Worm (Caenorhabditis elegans) whole organism, L2 larva: ENCODE measurements around the gene T28A11.20.

Experiments used
- F13H6.1 ChIP-seq: sonication (generic microtip); optimal IDR thresholded peaks from 2 replicates; lab custom pipeline; 2016; ENCODE audit warnings: missing genetic modification characterization, missing compliant biosample characterization
- R02D3.7 ChIP-seq: fragments of 150-350 bp; optimal IDR thresholded peaks from 2 replicates; lab custom pipeline; 2014; ENCODE audit warnings: missing biosample characterization, missing genetic modification characterization
- Y55F3AM.14 ChIP-seq: fragments of 200-800 bp; sonication (Bioruptor generic); optimal IDR thresholded peaks from 2 replicates; lab custom pipeline; 2018; ENCODE audit warnings: mild to moderate bottlenecking, missing genetic modification characterization, missing compliant biosample characterization
- ZK546.5 ChIP-seq: sonication (generic microtip); optimal IDR thresholded peaks from 2 replicates; lab custom pipeline; 2017; ENCODE audit warnings: missing biosample characterization, missing genetic modification characterization
- alr-1 ChIP-seq: fragments of 150-350 bp; optimal IDR thresholded peaks from 2 replicates; lab custom pipeline; 2014; ENCODE audit warnings: missing biosample characterization, missing genetic modification characterization
- aly-2 ChIP-seq: fragments of 150-350 bp; optimal IDR thresholded peaks from 2 replicates; lab custom pipeline; 2014; ENCODE audit warnings: missing biosample characterization, missing genetic modification characterization
- ama-1 ChIP-seq: fragments of 150-350 bp; optimal IDR thresholded peaks from 2 replicates; lab custom pipeline; 2018; ENCODE audit warnings: inconsistent platforms
- blmp-1 ChIP-seq: sonication (generic microtip); optimal IDR thresholded peaks from 2 replicates; lab custom pipeline; 2017; ENCODE audit warnings: missing genetic modification characterization, mild to moderate bottlenecking, missing compliant biosample characterization, antibody characterized with exemption, moderate library complexity; ENCODE audit not compliant: insufficient read depth
- ceh-16 ChIP-seq: fragments of 150-350 bp; optimal IDR thresholded peaks from 2 replicates; lab custom pipeline; 2014; ENCODE audit warnings: missing biosample characterization, missing genetic modification characterization
- ceh-82 ChIP-seq: fragments of 150-350 bp; optimal IDR thresholded peaks from 2 replicates; lab custom pipeline; 2014; ENCODE audit warnings: missing biosample characterization, missing genetic modification characterization
- crh-2 ChIP-seq: sonication (generic microtip); optimal IDR thresholded peaks from 2 replicates; lab custom pipeline; 2017; ENCODE audit warnings: missing biosample characterization, missing genetic modification characterization
- egl-27 ChIP-seq: sonication (generic microtip); optimal IDR thresholded peaks from 3 replicates; lab custom pipeline; 2017; ENCODE audit warnings: missing biosample characterization, missing genetic modification reagents, missing genetic modification characterization
- elt-1 ChIP-seq: fragments of 150-350 bp; optimal IDR thresholded peaks from 2 replicates; lab custom pipeline; 2014; ENCODE audit warnings: missing biosample characterization, missing genetic modification characterization
- elt-3 ChIP-seq: sonication (generic microtip); optimal IDR thresholded peaks from 2 replicates; lab custom pipeline; 2017; ENCODE audit warnings: missing biosample characterization, missing genetic modification characterization
- gmeb-1 ChIP-seq: fragments of 150-350 bp; optimal IDR thresholded peaks from 2 replicates; lab custom pipeline; 2014; ENCODE audit warnings: missing biosample characterization, missing genetic modification characterization
- lin-11 ChIP-seq: fragments of 150-350 bp; sonication (generic microtip); optimal IDR thresholded peaks from 2 replicates; lab custom pipeline; 2014; ENCODE audit warnings: missing biosample characterization, missing genetic modification characterization, inconsistent platforms, mixed read lengths
- lin-13 ChIP-seq: fragments of 150-350 bp; optimal IDR thresholded peaks from 2 replicates; lab custom pipeline; 2014; ENCODE audit warnings: missing biosample characterization, missing genetic modification reagents, missing genetic modification characterization
- mab-5 ChIP-seq: fragments of 150-350 bp; optimal IDR thresholded peaks from 2 replicates; lab custom pipeline; 2014; ENCODE audit warnings: missing biosample characterization, missing genetic modification characterization
- mbf-1 ChIP-seq: sonication (generic microtip); optimal IDR thresholded peaks from 2 replicates; lab custom pipeline; 2017; ENCODE audit warnings: missing biosample characterization, missing genetic modification characterization
- mdl-1 ChIP-seq, 2 experiments: fragments of 150-350 bp in 1 of 2; sonication (generic microtip) in 1 of 2; optimal IDR thresholded peaks; 2 replicates each; lab custom pipeline; 2017; ENCODE audit warnings: missing biosample characterization in 2 of 2, missing genetic modification characterization in 2 of 2
- nhr-10 ChIP-seq: sonication (generic microtip); optimal IDR thresholded peaks from 2 replicates; lab custom pipeline; 2017; ENCODE audit warnings: missing biosample characterization, missing genetic modification characterization
- nhr-11 ChIP-seq: fragments of 150-350 bp; optimal IDR thresholded peaks from 2 replicates; lab custom pipeline; 2014; ENCODE audit warnings: missing biosample characterization, missing genetic modification characterization
- nhr-12 ChIP-seq: fragments of 150-350 bp; optimal IDR thresholded peaks from 2 replicates; lab custom pipeline; 2014; ENCODE audit warnings: missing biosample characterization, missing genetic modification characterization
- nhr-129 ChIP-seq: fragments of 150-350 bp; optimal IDR thresholded peaks from 2 replicates; lab custom pipeline; 2014; ENCODE audit warnings: missing biosample characterization, missing genetic modification characterization
- nhr-21 ChIP-seq: fragments of 150-350 bp; optimal IDR thresholded peaks from 2 replicates; lab custom pipeline; 2014; ENCODE audit warnings: missing biosample characterization, missing genetic modification characterization
- nhr-23 ChIP-seq: fragments of 150-350 bp; optimal IDR thresholded peaks from 2 replicates; lab custom pipeline; 2014; ENCODE audit warnings: missing biosample characterization, missing genetic modification reagents, missing genetic modification characterization
- nhr-25 ChIP-seq: fragments of 150-350 bp; sonication (generic microtip); optimal IDR thresholded peaks from 3 replicates; lab custom pipeline; 2014; ENCODE audit warnings: missing biosample characterization, missing genetic modification characterization
- nhr-6 ChIP-seq: fragments of 150-350 bp; optimal IDR thresholded peaks from 2 replicates; lab custom pipeline; 2014; ENCODE audit warnings: missing biosample characterization, missing genetic modification characterization
- nhr-77 ChIP-seq: fragments of 150-350 bp; optimal IDR thresholded peaks from 2 replicates; lab custom pipeline; 2014; ENCODE audit warnings: missing biosample characterization, missing genetic modification characterization
- peb-1 ChIP-seq: fragments of 150-350 bp; optimal IDR thresholded peaks from 2 replicates; lab custom pipeline; 2014; ENCODE audit warnings: missing biosample characterization, missing genetic modification characterization
- sem-4 ChIP-seq: fragments of 150-350 bp; optimal IDR thresholded peaks from 2 replicates; lab custom pipeline; 2014; ENCODE audit warnings: missing biosample characterization, missing genetic modification reagents, missing genetic modification characterization
- skn-1 ChIP-seq: sonication (generic microtip); optimal IDR thresholded peaks from 2 replicates; lab custom pipeline; 2017; ENCODE audit warnings: missing biosample characterization, missing genetic modification characterization
- sma-3 ChIP-seq: sonication (generic microtip); optimal IDR thresholded peaks from 2 replicates; lab custom pipeline; 2016; ENCODE audit warnings: missing genetic modification reagents, missing genetic modification characterization, missing compliant biosample characterization
- sma-9 ChIP-seq, 2 experiments: fragments of 150-350 bp in 1 of 2; sonication (generic microtip) in 1 of 2; optimal IDR thresholded peaks; 2 replicates each; lab custom pipeline; 2014 to 2016; ENCODE audit warnings: missing genetic modification characterization in 2 of 2, mild to moderate bottlenecking in 1 of 2, missing biosample characterization in 1 of 2, missing compliant biosample characterization in 1 of 2, missing genetic modification reagents in 1 of 2, moderate library complexity in 1 of 2
- unc-55 ChIP-seq: fragments of 150-350 bp; sonication (generic microtip); optimal IDR thresholded peaks from 3 replicates; lab custom pipeline; 2014; ENCODE audit warnings: missing biosample characterization, missing genetic modification reagents, missing genetic modification characterization
- zag-1 ChIP-seq: fragments of 150-350 bp; optimal IDR thresholded peaks from 2 replicates; lab custom pipeline; 2014; ENCODE audit warnings: missing biosample characterization, missing genetic modification characterization
- ztf-1 ChIP-seq: fragments of 200-800 bp; sonication (Bioruptor generic); conservative IDR thresholded peaks from 2 replicates; pipeline ENCODE4 v1.3.6; 2022; ENCODE audit warnings: missing genetic modification characterization, missing compliant biosample characterization
- ztf-11 ChIP-seq: sonication (generic microtip); optimal IDR thresholded peaks from 2 replicates; lab custom pipeline; 2017; ENCODE audit warnings: missing biosample characterization, missing genetic modification characterization
- ztf-4 ChIP-seq: fragments of 150-350 bp; optimal IDR thresholded peaks from 2 replicates; lab custom pipeline; 2014; ENCODE audit warnings: missing biosample characterization, missing genetic modification characterization

T28A11.20 gene

DNA sequence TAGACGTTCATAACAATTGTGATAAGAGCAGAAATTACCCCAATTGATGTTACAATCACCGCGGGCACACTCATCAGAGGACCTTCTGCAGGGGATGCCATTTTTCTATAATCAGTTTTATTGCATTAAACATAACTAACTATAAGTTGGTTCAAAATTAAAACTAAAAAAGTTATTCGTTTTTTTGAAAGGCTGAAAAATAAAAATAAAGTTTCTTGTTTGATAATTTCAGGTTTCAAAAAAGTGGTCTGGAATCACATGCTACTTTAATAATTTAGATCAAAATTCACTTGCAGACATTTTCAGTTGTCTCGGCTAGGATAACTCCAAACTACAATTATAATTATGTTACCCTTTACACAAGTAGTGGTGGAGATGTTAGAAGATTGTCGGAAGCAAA lies 28.8 kb upstream of the T28A11.20 start, which contains the start of gene srbc-1:
Gene srbc-1 (minus strand): TSS at position 101 of the 400 bp plus-strand sequence.
- no peak for TF ChIP-seq peb-1
- TF ChIP-seq ztf-4 (tag; lab: Kevin White, UChicago), result no peak
- no peak for TF ChIP-seq elt-1
- no peak for TF ChIP-seq crh-2 (tag; lab: Kevin White, UChicago)
- TF ChIP-seq elt-3 (tag; lab: Kevin White, UChicago), result no peak
- TF ChIP-seq ZK546.5, result no peak
- TF ChIP-seq mab-5 (tag; lab: Kevin White, UChicago), result no peak
- no peak for TF ChIP-seq aly-2 (tag; lab: Kevin White, UChicago)
- no peak for TF ChIP-seq mbf-1 (tag; lab: Kevin White, UChicago)
- no peak for TF ChIP-seq gmeb-1 (tag; lab: Kevin White, UChicago)

DNA sequence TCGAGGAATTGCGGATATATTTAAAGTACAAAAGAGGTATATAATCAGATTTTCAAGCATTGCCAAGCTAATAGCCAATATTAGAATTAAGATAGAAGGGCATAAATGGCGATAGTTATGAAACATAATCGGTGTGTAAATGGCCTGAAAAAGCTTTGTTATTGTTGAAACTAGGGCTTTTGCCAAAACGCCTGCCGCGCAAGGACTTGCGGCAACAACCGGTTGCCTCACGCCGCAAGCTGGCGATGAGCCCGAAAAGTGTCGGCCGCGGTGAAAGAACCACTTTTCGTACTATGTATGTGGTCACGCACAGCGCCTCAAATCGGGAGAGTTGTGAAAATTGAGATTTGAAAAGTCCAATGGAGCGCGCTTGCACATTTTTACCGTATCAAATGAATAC lies 26.4 kb upstream of the T28A11.20 start:
- TF ChIP-seq sem-4 (tag; lab: Kevin White, UChicago) (no peak), R02D3.7 (tag; lab: Kevin White, UChicago) (no peak), peb-1 (no peak), ztf-11 (no peak), nhr-23 (no peak), nhr-11 (tag; lab: Kevin White, UChicago) (no peak), nhr-25 (tag; lab: Kevin White, UChicago) (no peak), mbf-1 (tag; lab: Kevin White, UChicago) (no peak), ztf-1 (GFP tag; lab: Robert Waterston, UW) (no peak), nhr-10 (tag; lab: Kevin White, UChicago) (no peak), elt-1 (no peak), ztf-4 (tag; lab: Kevin White, UChicago) (no peak), sma-9 (GFP tag; optimal IDR thresholded peaks at IDR 0.05; lab: Kevin White, UChicago) (no peak), sma-9 (tag; optimal IDR thresholded peaks at IDR 0.05; lab: Kevin White, UChicago) (no peak), ama-1 (lab: Kevin White, UChicago) (no peak), Y55F3AM.14 (GFP tag; lab: Kevin White, UChicago) (no peak)
- TF ChIP-seq, all 48 proteins: peak for 0

DNA sequence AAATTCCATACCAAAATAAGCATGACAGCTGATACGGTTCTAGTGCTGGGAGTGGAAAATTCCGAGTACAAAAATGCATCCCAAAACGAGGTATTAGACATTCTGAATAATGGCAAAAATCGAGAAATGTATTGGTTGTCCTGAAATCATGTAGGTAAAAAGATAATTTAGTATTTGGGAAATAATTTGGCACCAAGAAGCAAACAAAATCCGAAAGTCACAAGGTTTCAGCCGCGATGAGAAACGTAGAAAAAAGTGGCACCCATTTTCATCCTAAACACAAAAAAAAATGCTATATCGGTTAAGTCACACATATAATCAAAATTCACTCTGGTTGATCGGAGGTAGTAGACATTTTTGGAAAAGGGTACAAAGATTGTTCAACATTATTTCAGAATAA lies 24.7 kb upstream of the T28A11.20 start, which contains the start of gene srx-122:
Gene srx-122 (minus strand): TSS at position 101 of the 400 bp plus-strand sequence.
- TF ChIP-seq sma-3 (GFP tag; lab: Kevin White, UChicago) (no peak), elt-1 (no peak), ztf-4 (tag; lab: Kevin White, UChicago) (no peak), sma-9 (GFP tag; optimal IDR thresholded peaks at IDR 0.05; lab: Kevin White, UChicago) (no peak), sma-9 (tag; optimal IDR thresholded peaks at IDR 0.05; lab: Kevin White, UChicago) (no peak), blmp-1 (no peak), ztf-11 (no peak), Y55F3AM.14 (GFP tag; lab: Kevin White, UChicago) (no peak), lin-11 (no peak), ama-1 (lab: Kevin White, UChicago) (no peak), mdl-1 (tag; optimal IDR thresholded peaks at IDR 0.05; lab: Kevin White, UChicago) (no peak), nhr-77 (tag; lab: Kevin White, UChicago) (no peak), mbf-1 (tag; lab: Kevin White, UChicago) (no peak), elt-3 (tag; lab: Kevin White, UChicago) (no peak), lin-13 (no peak), alr-1 (tag; lab: Kevin White, UChicago) (no peak), nhr-12 (tag; lab: Kevin White, UChicago) (no peak), aly-2 (tag; lab: Kevin White, UChicago) (no peak), ceh-16 (tag; lab: Kevin White, UChicago) (no peak), skn-1 (tag; lab: Kevin White, UChicago) (no peak), ZK546.5 (no peak)

DNA sequence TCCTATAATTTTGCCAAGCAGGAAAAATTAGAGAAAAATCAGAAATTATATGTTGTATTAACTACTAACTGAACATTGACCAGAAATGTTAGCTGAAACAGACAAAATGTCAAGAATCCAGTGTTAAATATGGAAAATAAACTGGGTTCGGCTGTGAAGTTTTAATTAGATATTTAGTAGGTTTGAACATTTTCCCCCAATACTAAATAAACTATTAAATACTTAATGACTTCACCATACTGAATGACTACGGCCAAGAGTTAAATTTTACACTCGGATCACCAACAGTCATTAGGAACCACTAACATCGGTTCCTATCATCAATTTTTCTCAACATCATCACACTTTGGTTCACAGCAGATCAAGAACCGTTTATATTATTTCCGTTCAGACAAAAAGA lies 22.3 kb upstream of the T28A11.20 start:
- TF ChIP-seq sem-4 (tag; lab: Kevin White, UChicago) (no peak), ceh-82 (tag; lab: Kevin White, UChicago) (no peak), nhr-21 (tag; lab: Kevin White, UChicago) (no peak), alr-1 (tag; lab: Kevin White, UChicago) (no peak), ztf-11 (no peak), zag-1 (tag; lab: Kevin White, UChicago) (no peak), unc-55 (no peak), F13H6.1 (tag; lab: Kevin White, UChicago) (no peak), elt-1 (no peak), nhr-25 (tag; lab: Kevin White, UChicago) (no peak), nhr-12 (tag; lab: Kevin White, UChicago) (no peak), nhr-6 (tag; lab: Kevin White, UChicago) (no peak), nhr-10 (tag; lab: Kevin White, UChicago) (no peak), egl-27 (tag; lab: Kevin White, UChicago) (no peak), elt-3 (tag; lab: Kevin White, UChicago) (no peak), nhr-129 (tag; lab: Kevin White, UChicago) (no peak)
